Fruit fly (Drosophila melanogaster) whole organism, embryonic: ENCODE data around the gene glu.

ENCODE experiments used
- Asciz ChIP-seq: fragments of 200-800 bp; sonication (Bioruptor generic); optimal IDR thresholded peaks from 2 replicates; lab custom pipeline; 2017; ENCODE audit warnings: missing biosample characterization, mild to moderate bottlenecking, missing genetic modification characterization, missing genetic modification reagents
- CG10565 ChIP-seq: fragments of 200-800 bp; sonication (Bioruptor generic); optimal IDR thresholded peaks from 3 replicates; lab custom pipeline; 2016; ENCODE audit warnings: missing biosample characterization, mild to moderate bottlenecking, missing genetic modification characterization
- CG10959 ChIP-seq: fragments of 200-800 bp; sonication (Bioruptor generic); IDR thresholded peaks from 2 replicates; pipeline ENCODE4 v1.3.6; 2022; ENCODE audit warnings: missing biosample characterization, missing genetic modification characterization
- CG12104 ChIP-seq: fragments of 200-800 bp; sonication (Bioruptor generic); optimal IDR thresholded peaks from 3 replicates; lab custom pipeline; 2016; ENCODE audit warnings: missing biosample characterization, missing genetic modification characterization
- CG12744 ChIP-seq: fragments of 200-800 bp; sonication (Bioruptor generic); optimal IDR thresholded peaks from 2 replicates; lab custom pipeline; 2016; ENCODE audit warnings: missing biosample characterization, missing genetic modification characterization
- CG13296 ChIP-seq: fragments of 200-800 bp; sonication (Bioruptor generic); optimal IDR thresholded peaks from 3 replicates; lab custom pipeline; 2018; ENCODE audit warnings: missing biosample characterization, mild to moderate bottlenecking, missing genetic modification characterization
- CG1529 ChIP-seq: fragments of 200-800 bp; sonication (Bioruptor generic); optimal IDR thresholded peaks from 3 replicates; lab custom pipeline; 2018; ENCODE audit warnings: missing biosample characterization, missing genetic modification characterization
- CG18599 ChIP-seq: fragments of 200-800 bp; sonication (Bioruptor generic); optimal IDR thresholded peaks from 3 replicates; lab custom pipeline; 2017; ENCODE audit warnings: missing biosample characterization, missing genetic modification characterization, mild to moderate bottlenecking, moderate library complexity, missing genetic modification reagents
- CG2199 ChIP-seq: fragments of 200-800 bp; sonication (Bioruptor generic); IDR thresholded peaks from 3 replicates; pipeline ENCODE4 v1.3.6; 2022; ENCODE audit warnings: missing biosample characterization, missing genetic modification characterization
- CG2712 ChIP-seq: fragments of 200-800 bp; optimal IDR thresholded peaks from 3 replicates; lab custom pipeline; 2019; ENCODE audit warnings: missing biosample characterization, mild to moderate bottlenecking, missing genetic modification characterization, moderate library complexity
- CG2875 ChIP-seq: fragments of 200-800 bp; sonication (Bioruptor generic); optimal IDR thresholded peaks from 2 replicates; lab custom pipeline; 2017; ENCODE audit warnings: missing biosample characterization, mild to moderate bottlenecking, missing genetic modification characterization, missing genetic modification reagents
- CG32772 ChIP-seq: fragments of 200-800 bp; sonication (Bioruptor generic); IDR thresholded peaks from 2 replicates; pipeline ENCODE4 v1.3.6; 2022; ENCODE audit warnings: missing biosample characterization, missing genetic modification characterization
- CG34224 ChIP-seq: fragments of 200-800 bp; sonication (Bioruptor generic); IDR thresholded peaks from 3 replicates; pipeline ENCODE4 v1.3.6; 2022; ENCODE audit warnings: missing biosample characterization, missing genetic modification characterization; ENCODE audit not compliant: partially characterized antibody
- CG34422 ChIP-seq: fragments of 200-800 bp; sonication (Bioruptor generic); IDR thresholded peaks from 3 replicates; pipeline ENCODE4 v1.3.6; 2022; ENCODE audit warnings: missing biosample characterization, missing genetic modification characterization
- CG3726 ChIP-seq: fragments of 200-800 bp; sonication (Bioruptor generic); IDR thresholded peaks from 3 replicates; pipeline ENCODE4, ENCODE4 v1.3.6; 2022; ENCODE audit warnings: missing biosample characterization, missing genetic modification characterization
- CG5245 ChIP-seq: fragments of 200-800 bp; sonication (Bioruptor generic); optimal IDR thresholded peaks from 3 replicates; lab custom pipeline; 2016; ENCODE audit warnings: missing biosample characterization, missing genetic modification characterization
- CG6854 ChIP-seq: fragments of 200-800 bp; sonication (Bioruptor generic); optimal IDR thresholded peaks from 3 replicates; lab custom pipeline; 2017; ENCODE audit warnings: missing biosample characterization, mild to moderate bottlenecking, missing genetic modification characterization
- CG7271 ChIP-seq: fragments of 200-800 bp; sonication (Bioruptor generic); optimal IDR thresholded peaks from 2 replicates; lab custom pipeline; 2018; ENCODE audit warnings: missing biosample characterization, mild to moderate bottlenecking, missing genetic modification characterization, moderate library complexity
- CG8281 ChIP-seq: fragments of 200-800 bp; sonication (Bioruptor generic); optimal IDR thresholded peaks from 2 replicates; lab custom pipeline; 2018; ENCODE audit warnings: missing biosample characterization, mild to moderate bottlenecking, missing genetic modification characterization, moderate library complexity
- CG8944 ChIP-seq: fragments of 200-800 bp; sonication (Bioruptor generic); optimal IDR thresholded peaks from 3 replicates; lab custom pipeline; 2016; ENCODE audit warnings: missing biosample characterization, missing genetic modification characterization
- Deaf1 ChIP-seq: fragments of 200-800 bp; optimal IDR thresholded peaks from 3 replicates; lab custom pipeline; 2019; ENCODE audit warnings: missing biosample characterization, mild to moderate bottlenecking, missing genetic modification characterization, moderate library complexity
- Drgx ChIP-seq: fragments of 200-800 bp; sonication (Bioruptor generic); IDR thresholded peaks from 2 replicates; pipeline ENCODE4 v1.3.6; 2022; ENCODE audit warnings: missing biosample characterization, missing genetic modification characterization
- Ets65A ChIP-seq: fragments of 200-800 bp; sonication (Bioruptor generic); peaks from one replicate; lab custom pipeline; 2016; ENCODE audit warnings: missing biosample characterization, missing genetic modification characterization
- Hr51 ChIP-seq, 2 experiments: fragments of 200-800 bp; sonication (Bioruptor generic); optimal IDR thresholded peaks; 2 replicates in 1 of 2; 3 replicates in 1 of 2; lab custom pipeline; 2016 to 2018; ENCODE audit warnings: missing biosample characterization in 2 of 2, missing genetic modification characterization in 2 of 2, mild to moderate bottlenecking in 1 of 2, moderate library complexity in 1 of 2
- Mes4 ChIP-seq: fragments of 200-800 bp; sonication (Bioruptor generic); optimal IDR thresholded peaks from 2 replicates; lab custom pipeline; 2016; ENCODE audit warnings: missing biosample characterization, missing genetic modification characterization
- PHDP ChIP-seq: fragments of 200-800 bp; sonication (Bioruptor generic); optimal IDR thresholded peaks from 3 replicates; lab custom pipeline; 2018; ENCODE audit warnings: missing biosample characterization, mild to moderate bottlenecking, missing genetic modification characterization, moderate library complexity
- Sin3A ChIP-seq: fragments of >200 bp; optimal IDR thresholded peaks from 2 replicates; lab custom pipeline; 2018
- Trl ChIP-seq, 3 experiments: fragments of >200 bp in 2 of 3; fragments of 200-800 bp in 1 of 3; sonication (Bioruptor generic) in 1 of 3; optimal IDR thresholded peaks; 2 replicates in 1 of 3; 3 replicates in 2 of 3; lab custom pipeline; 2016 to 2017; ENCODE audit warnings: missing biosample characterization in 1 of 3, missing genetic modification characterization in 1 of 3
- Xrp1 ChIP-seq: fragments of 200-800 bp; sonication (Bioruptor generic); IDR thresholded peaks from 2 replicates; pipeline ENCODE4 v1.3.6; 2022; ENCODE audit warnings: missing biosample characterization, missing genetic modification characterization
- aop ChIP-seq: fragments of 200-800 bp; sonication (Bioruptor generic); IDR thresholded peaks from 2 replicates; pipeline ENCODE4 v1.3.6; 2022; ENCODE audit warnings: missing biosample characterization, missing genetic modification characterization
- cg ChIP-seq: fragments of 200-800 bp; sonication (Bioruptor generic); optimal IDR thresholded peaks from 3 replicates; lab custom pipeline; 2019; ENCODE audit warnings: missing biosample characterization, mild to moderate bottlenecking, missing genetic modification characterization, moderate library complexity
- chinmo ChIP-seq: fragments of 200-800 bp; sonication (Bioruptor generic); IDR thresholded peaks from 4 replicates; pipeline ENCODE4 v1.3.6; 2022; ENCODE audit warnings: missing biosample characterization, missing genetic modification characterization; ENCODE audit not compliant: partially characterized antibody
- croc ChIP-seq: fragments of 200-800 bp; sonication (Bioruptor generic); conservative IDR thresholded peaks from 3 replicates; pipeline ENCODE4 v1.3.6; 2022; ENCODE audit warnings: missing biosample characterization, missing genetic modification characterization
- crol ChIP-seq: fragments of 200-800 bp; sonication (Bioruptor generic); IDR thresholded peaks from 2 replicates; pipeline ENCODE4 v1.3.6; 2022; ENCODE audit warnings: missing biosample characterization, missing genetic modification characterization
- ind ChIP-seq: fragments of 200-800 bp; sonication (Bioruptor generic); optimal IDR thresholded peaks from 3 replicates; lab custom pipeline; 2016; ENCODE audit warnings: missing biosample characterization, missing genetic modification characterization
- lab ChIP-seq: fragments of 200-800 bp; sonication (Bioruptor generic); optimal IDR thresholded peaks from 3 replicates; lab custom pipeline; 2017; ENCODE audit warnings: missing biosample characterization, missing genetic modification characterization, mild to moderate bottlenecking, moderate library complexity, missing genetic modification reagents
- nerfin-1 ChIP-seq: fragments of 200-800 bp; sonication (Bioruptor generic); optimal IDR thresholded peaks from 3 replicates; lab custom pipeline; 2019; ENCODE audit warnings: missing biosample characterization, mild to moderate bottlenecking, missing genetic modification characterization, moderate library complexity
- otp ChIP-seq: fragments of 200-800 bp; sonication (Bioruptor generic); IDR thresholded peaks from 3 replicates; pipeline ENCODE4, ENCODE4 v1.3.6; 2022; ENCODE audit warnings: missing biosample characterization, missing genetic modification characterization
- sens ChIP-seq: fragments of 200-800 bp; sonication (Bioruptor generic); peaks from one replicate; lab custom pipeline; 2016; ENCODE audit warnings: missing biosample characterization, missing genetic modification characterization
- sqz ChIP-seq: fragments of 200-800 bp; sonication (Bioruptor generic); optimal IDR thresholded peaks from 3 replicates; lab custom pipeline; 2018; ENCODE audit warnings: missing biosample characterization, mild to moderate bottlenecking, missing genetic modification characterization
- stwl ChIP-seq: fragments of 200-800 bp; sonication (Bioruptor generic); optimal IDR thresholded peaks from 3 replicates; lab custom pipeline; 2018; ENCODE audit warnings: missing biosample characterization, mild to moderate bottlenecking, missing genetic modification characterization, moderate library complexity
- tna ChIP-seq: fragments of 200-800 bp; sonication (Bioruptor generic); IDR thresholded peaks from 2 replicates; pipeline ENCODE4 v1.3.6; 2022; ENCODE audit warnings: missing biosample characterization, missing genetic modification characterization; ENCODE audit not compliant: partially characterized antibody
- twi ChIP-seq: fragments of 200-800 bp; optimal IDR thresholded peaks from 2 replicates; lab custom pipeline; 2019; ENCODE audit warnings: missing biosample characterization, mild to moderate bottlenecking, missing genetic modification characterization, moderate library complexity
- unc-4 ChIP-seq: fragments of 200-800 bp; sonication (Bioruptor generic); IDR thresholded peaks from 2 replicates; pipeline ENCODE4 v1.3.6; 2022; ENCODE audit warnings: missing biosample characterization, missing genetic modification characterization; ENCODE audit not compliant: partially characterized antibody

glu gene

DNA sequence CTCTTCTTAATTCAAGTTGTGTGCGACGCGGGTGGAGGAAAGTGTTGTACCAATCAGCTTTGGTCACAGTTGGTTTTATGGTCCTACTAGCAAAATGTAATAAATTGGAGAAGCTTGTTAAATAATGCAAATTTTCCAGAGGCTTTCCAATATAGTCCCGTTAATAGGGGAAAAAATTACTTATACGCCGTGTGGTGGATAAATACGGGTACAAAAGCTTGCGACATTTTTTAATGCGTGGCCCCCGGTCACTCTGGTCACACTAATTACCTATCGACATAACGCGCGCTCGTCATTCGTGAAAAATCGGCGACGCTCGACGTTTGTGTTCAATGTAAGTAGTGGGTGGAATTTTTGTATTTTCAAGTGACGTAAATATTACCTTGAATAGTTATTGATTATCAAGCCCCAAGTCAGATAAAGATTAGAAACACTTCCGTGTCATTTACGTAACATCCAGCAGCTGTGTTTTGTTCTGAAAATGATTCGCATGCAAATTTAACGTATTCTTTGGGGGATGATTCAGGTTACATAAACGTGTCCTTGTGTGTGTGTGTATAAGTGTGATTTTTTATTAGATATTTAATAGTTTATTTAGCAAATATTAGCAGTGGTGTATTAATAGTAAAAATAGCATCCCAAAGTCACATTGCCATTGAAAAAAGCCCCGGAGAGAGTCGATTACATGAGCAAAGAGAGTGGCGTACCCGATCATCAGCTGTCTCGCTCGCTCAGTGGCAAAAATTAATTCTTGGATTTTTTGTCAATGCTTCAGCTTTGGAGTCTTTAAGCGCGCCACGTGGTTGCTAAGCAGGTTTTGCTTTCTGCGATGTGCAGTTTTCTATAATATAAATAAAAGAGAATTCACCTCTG lies 18.3 kb downstream of the glu start, which contains the start of gene Cyt-c-p (continued):
- peak in 1 of 2 experiments; percentile 16 for TF ChIP-seq Hr51 (GFP tag; optimal IDR thresholded peaks at IDR 0.05; lab: Kevin White, UChicago)
- TF ChIP-seq, all 482 proteins: peak for 191

DNA sequence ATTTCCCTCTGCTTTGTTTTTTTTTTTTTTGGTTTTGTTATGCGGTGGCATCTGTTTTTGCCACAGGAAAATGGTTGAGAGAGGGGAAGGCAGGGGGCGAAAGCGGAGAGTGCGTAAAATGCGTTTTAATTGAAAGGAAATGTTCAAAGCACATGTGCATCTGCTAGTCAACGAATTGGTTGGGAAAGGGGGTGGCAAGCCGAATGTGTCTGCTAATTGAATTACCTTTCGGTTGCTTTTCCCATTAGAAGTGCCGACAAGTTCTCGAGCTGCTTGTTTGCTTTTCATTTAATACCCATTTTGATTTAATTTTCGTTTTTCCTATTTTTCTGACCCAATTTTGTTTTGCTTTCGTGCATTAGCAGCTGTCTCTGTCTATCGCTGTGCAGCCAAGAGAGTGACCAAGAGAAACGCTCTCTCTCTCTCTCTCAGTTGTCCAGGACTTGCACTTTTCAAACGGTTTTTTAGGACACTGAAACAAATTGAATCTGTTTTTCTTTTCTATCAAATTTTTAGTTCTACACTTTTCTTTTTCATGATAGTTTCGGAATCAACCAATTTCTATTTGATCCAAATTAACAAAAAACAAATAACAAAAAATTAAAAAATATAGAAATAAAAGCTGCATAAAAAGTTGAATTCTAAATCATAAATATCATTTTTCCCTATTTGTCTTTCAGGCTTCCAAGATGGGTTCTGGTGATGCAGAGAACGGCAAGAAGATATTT lies 19.6 kb downstream of the glu start:
- peak; percentile 54 for TF ChIP-seq Ets65A (GFP tag; lab: Kevin White, UChicago)
- TF ChIP-seq crol (GFP tag; lab: Robert Waterston, UW), result peak; percentile 71
- TF ChIP-seq CG18599 (GFP tag; lab: Kevin White, UChicago), result no peak
- TF ChIP-seq CG34224 (GFP tag; lab: Robert Waterston, UW), result no peak
- 0 out of 3 replicates have a peak, but pooled peaks have one; percentile 13 for TF ChIP-seq CG2199 (GFP tag; lab: Robert Waterston, UW)
- TF ChIP-seq Trl (optimal IDR thresholded peaks at IDR 0.05; lab: Kevin White, UChicago), result peak; percentile 45 to 64
- TF ChIP-seq Trl (GFP tag; optimal IDR thresholded peaks at IDR 0.05; lab: Kevin White, UChicago), result no peak
- no peak for TF ChIP-seq Drgx (GFP tag; lab: Robert Waterston, UW)
- TF ChIP-seq CG3726, result no peak
- 0 out of 2 replicates have a peak, but pooled peaks have one; percentile 13 for TF ChIP-seq CG32772 (GFP tag; lab: Robert Waterston, UW)
- 0 out of 2 replicates have a peak, but pooled peaks have one; percentile 17 for TF ChIP-seq CG10959 (GFP tag; lab: Robert Waterston, UW)
- TF ChIP-seq CG13296, result no peak
- no peak for TF ChIP-seq CG2875 (GFP tag; lab: Kevin White, UChicago)
- TF ChIP-seq sqz (GFP tag; lab: Kevin White, UChicago), result peak; percentile 16
- TF ChIP-seq CG6854 (GFP tag; lab: Kevin White, UChicago), result no peak
- no peak for TF ChIP-seq CG5245
- TF ChIP-seq nerfin-1 (tag; lab: Kevin White, UChicago), result peak; percentile 37
- no peak for TF ChIP-seq aop (GFP tag; lab: Robert Waterston, UW)
- TF ChIP-seq Xrp1 (GFP tag; lab: Robert Waterston, UW), result peak; percentile 31; the same call in 1 of the 2 replicates
- TF ChIP-seq chinmo (GFP tag; lab: Robert Waterston, UW), result 0 out of 4 replicates have a peak, but pooled peaks have one; percentile 8
- peak; percentile 37 for TF ChIP-seq sens
- TF ChIP-seq otp, result peak; percentile 55; the same call in 1 of the 3 replicates
- TF ChIP-seq tna (GFP tag; lab: Robert Waterston, UW), result peak; percentile 26; the same call in 1 of the 2 replicates
- TF ChIP-seq unc-4, result no peak
- peak; percentile 24 for TF ChIP-seq twi
- no peak for TF ChIP-seq Mes4 (GFP tag; lab: Kevin White, UChicago)

DNA sequence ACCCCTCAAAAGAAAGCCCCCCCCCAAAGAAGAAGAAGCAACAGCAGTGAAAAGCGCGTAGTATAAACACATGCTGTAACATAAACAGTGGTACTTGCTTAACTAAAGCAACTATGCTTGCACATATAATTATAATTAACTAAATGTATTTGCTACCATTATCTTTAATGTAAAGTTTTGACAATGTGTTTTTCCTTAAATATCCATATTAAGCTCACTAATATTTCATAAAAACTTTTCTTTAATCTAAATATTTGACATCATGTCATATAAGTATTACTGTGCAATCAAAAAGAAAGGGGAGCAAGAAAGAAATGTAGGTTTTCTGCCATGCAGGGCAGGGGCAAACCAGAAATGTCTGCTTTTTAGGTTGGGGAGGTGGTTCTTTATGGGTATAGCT lies 21.4 kb downstream of the glu start:
- TF ChIP-seq Sin3A (lab: Kevin White, UChicago), result no peak
- no peak for TF ChIP-seq cg (GFP tag; lab: Kevin White, UChicago)
- TF ChIP-seq croc, result no peak
- peak; percentile 34 for TF ChIP-seq ind (GFP tag; lab: Kevin White, UChicago)
- TF ChIP-seq CG34422 (GFP tag; lab: Robert Waterston, UW), result 0 out of 3 replicates have a peak, but pooled peaks have one; percentile 34
- TF ChIP-seq CG8944 (GFP tag; lab: Kevin White, UChicago), result no peak
- TF ChIP-seq Asciz (GFP tag; lab: Kevin White, UChicago), result no peak
- no peak for TF ChIP-seq CG7271 (tag; lab: Kevin White, UChicago)
- no peak for TF ChIP-seq CG1529 (GFP tag; lab: Kevin White, UChicago)
- TF ChIP-seq CG12104 (GFP tag; lab: Kevin White, UChicago), result no peak
- TF ChIP-seq Deaf1 (tag; lab: Kevin White, UChicago), result no peak
- TF ChIP-seq CG12744, result no peak
- TF ChIP-seq CG2712 (tag; lab: Kevin White, UChicago), result peak; percentile 32
- peak; percentile 69 for TF ChIP-seq lab (GFP tag; lab: Kevin White, UChicago)
- no peak for TF ChIP-seq PHDP
- peak; percentile 72 for TF ChIP-seq CG18599 (GFP tag; lab: Kevin White, UChicago)
- no peak for TF ChIP-seq CG10565 (GFP tag; lab: Kevin White, UChicago)
- no peak for TF ChIP-seq stwl
- TF ChIP-seq CG32772 (GFP tag; lab: Robert Waterston, UW), result peak; percentile 63; the same call in 1 of the 2 replicates
- no peak for TF ChIP-seq CG8281 (tag; lab: Kevin White, UChicago)
